Fruit fly (Drosophila melanogaster) whole organism, wandering third instar larva: ENCODE measurements around the gene Alg1.

Experiments
- pan ChIP-seq: fragments of >200 bp; optimal IDR thresholded peaks from 2 replicates; lab custom pipeline; 2017
- rgr ChIP-seq: fragments of 200-800 bp; sonication (Bioruptor generic); optimal IDR thresholded peaks from 3 replicates; lab custom pipeline; 2016; ENCODE audit warnings: missing biosample characterization, mild to moderate bottlenecking, missing genetic modification characterization
- woc ChIP-seq: sonication (Bioruptor generic); optimal IDR thresholded peaks from 2 replicates; lab custom pipeline; 2016; ENCODE audit warnings: missing biosample characterization, mild to moderate bottlenecking, missing genetic modification characterization

- TF ChIP-seq woc (no peak), pan (lab: Kevin White, UChicago) (no peak), rgr (no peak)
Measured at dm6 chr3R:17821744-17822143, 10.8 kb upstream of the Alg1 start.
